Worm (Caenorhabditis elegans): Measurements from ENCODE around the gene efhd-1.

- TF ChIP-seq fax-1 (tag; optimal IDR thresholded peaks at IDR 0.05) (no peak), gmeb-2 (tag; optimal IDR thresholded peaks at IDR 0.05) (no peak), unc-86 (tag; optimal IDR thresholded peaks at IDR 0.05) (no peak), fkh-10 (GFP tag; optimal IDR thresholded peaks at IDR 0.05) (no peak), pha-4 (tag; optimal IDR thresholded peaks at IDR 0.05) (no peak)
These were observed 7.1 kb upstream of the efhd-1 start, which contains the start of gene eat-2 for ce11 chrII:14171558-14171957.

Data from whole organism, late embryonic.